Worm (Caenorhabditis elegans): ENCODE measurements around the gene amt-4.

- TF ChIP-seq B0310.2 (tag; optimal IDR thresholded peaks at IDR 0.05) (no peak), hnd-1 (tag; optimal IDR thresholded peaks at IDR 0.05) (no peak), ama-1 (optimal IDR thresholded peaks at IDR 0.05) (no peak), aly-1 (tag; optimal IDR thresholded peaks at IDR 0.05) (no peak), tbx-11 (GFP tag; IDR thresholded peaks at IDR 0.05) (no peak), sea-1 (GFP tag; conservative IDR thresholded peaks at IDR 0.05) (no peak), tra-4 (tag; optimal IDR thresholded peaks at IDR 0.05) (no peak), ets-7 (tag; optimal IDR thresholded peaks at IDR 0.05) (no peak), tbx-37 (GFP tag; conservative IDR thresholded peaks at IDR 0.05) (no peak), ceh-36 (tag; optimal IDR thresholded peaks at IDR 0.05) (no peak), hmbx-1 (tag; optimal IDR thresholded peaks at IDR 0.05) (no peak), scrt-1 (GFP tag; IDR thresholded peaks at IDR 0.05) (no peak)
Observed at ce11 chrX:4532160-4532741, 32.9 kb upstream of the amt-4 start, which contains the start of gene nhr-35.

All from whole organism, early embryonic.